Worm (Caenorhabditis elegans): ENCODE measurements around the gene dpy-11.

DNA sequence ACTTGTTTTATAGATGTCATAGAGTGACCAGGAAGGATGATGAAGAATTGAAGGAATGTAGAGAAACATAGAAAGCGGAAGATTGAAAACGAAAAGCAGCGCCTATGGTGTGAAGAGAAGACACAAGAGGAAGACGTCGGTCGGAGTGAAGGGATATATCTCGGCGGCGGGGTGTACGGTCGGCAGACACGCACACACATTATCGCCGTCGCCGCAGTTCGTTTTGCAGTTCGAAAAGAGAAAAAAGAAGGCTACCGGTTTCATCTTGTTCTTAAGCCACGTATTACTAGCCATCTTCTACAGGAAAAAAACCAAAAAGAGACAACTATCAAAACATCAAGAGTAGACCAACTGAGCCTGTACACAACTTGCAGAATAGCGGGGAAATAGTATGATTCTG lies 1.7 kb downstream of the dpy-11 start:
- TF ChIP-seq unc-62 (GFP tag; optimal IDR thresholded peaks at IDR 0.05) (no peak), nhr-25 (tag; optimal IDR thresholded peaks at IDR 0.05) (no peak), egl-27 (tag; optimal IDR thresholded peaks at IDR 0.05) (no peak), nhr-6 (tag; optimal IDR thresholded peaks at IDR 0.05) (no peak), Y55F3AM.14 (GFP tag; optimal IDR thresholded peaks at IDR 0.05) (no peak), aly-2 (tag; optimal IDR thresholded peaks at IDR 0.05) (no peak), skn-1 (tag; optimal IDR thresholded peaks at IDR 0.05) (no peak), zag-1 (tag; optimal IDR thresholded peaks at IDR 0.05) (no peak), ztf-4 (tag; optimal IDR thresholded peaks at IDR 0.05) (no peak), snpc-4 (tag; optimal IDR thresholded peaks at IDR 0.05) (no peak)

All from whole organism, L2 larva.